Worm (Caenorhabditis elegans) whole organism, mixed stage, embryonic: ENCODE data around the gene srbc-75.

Source experiments
- drap-1 ChIP-seq: fragments of 200-800 bp; sonication (Bioruptor generic); optimal IDR thresholded peaks from 3 replicates; lab custom pipeline; 2018; ENCODE audit warnings: mild to moderate bottlenecking, missing genetic modification characterization, missing compliant biosample characterization
- elt-1 ChIP-seq: sonication (generic microtip); optimal IDR thresholded peaks from 2 replicates; lab custom pipeline; 2017; ENCODE audit warnings: missing genetic modification characterization, mild to moderate bottlenecking, missing compliant biosample characterization, antibody characterized with exemption, moderate library complexity, borderline replicate concordance; ENCODE audit not compliant: insufficient read depth
- elt-3 ChIP-seq: fragments of 150-350 bp; optimal IDR thresholded peaks from 2 replicates; lab custom pipeline; 2014; ENCODE audit warnings: missing biosample characterization, missing genetic modification characterization
- ham-2 ChIP-seq: fragments of 200-800 bp; sonication (Bioruptor generic); optimal IDR thresholded peaks from 2 replicates; lab custom pipeline; 2018; ENCODE audit warnings: mild to moderate bottlenecking, missing genetic modification characterization, missing compliant biosample characterization
- lin-13 ChIP-seq: fragments of 150-350 bp; optimal IDR thresholded peaks from 2 replicates; lab custom pipeline; 2014; ENCODE audit warnings: missing biosample characterization, missing genetic modification characterization
- mab-5 ChIP-seq: fragments of 150-350 bp; optimal IDR thresholded peaks from 2 replicates; lab custom pipeline; 2014; ENCODE audit warnings: missing biosample characterization, missing genetic modification characterization
- nhr-12 ChIP-seq: fragments of 150-350 bp; optimal IDR thresholded peaks from 2 replicates; lab custom pipeline; 2014; ENCODE audit warnings: missing biosample characterization, missing genetic modification characterization
- nhr-2 ChIP-seq: fragments of 150-350 bp; optimal IDR thresholded peaks from 2 replicates; lab custom pipeline; 2014; ENCODE audit warnings: missing biosample characterization, missing genetic modification characterization
- nhr-237 ChIP-seq: fragments of 150-350 bp; optimal IDR thresholded peaks from 2 replicates; lab custom pipeline; 2014; ENCODE audit warnings: missing biosample characterization, missing genetic modification characterization
- nhr-28 ChIP-seq: fragments of 150-350 bp; optimal IDR thresholded peaks from 2 replicates; lab custom pipeline; 2014; ENCODE audit warnings: missing biosample characterization, missing genetic modification characterization
- unc-62 ChIP-seq: fragments of 150-350 bp; optimal IDR thresholded peaks from 2 replicates; lab custom pipeline; 2014; ENCODE audit warnings: missing biosample characterization, missing genetic modification reagents, missing genetic modification characterization
- ztf-11 ChIP-seq: fragments of 150-350 bp; optimal IDR thresholded peaks from 2 replicates; lab custom pipeline; 2014; ENCODE audit warnings: missing biosample characterization, missing genetic modification characterization

- no peak for TF ChIP-seq nhr-2 (tag; lab: Kevin White, UChicago)
- TF ChIP-seq nhr-237: no peak
- no peak for TF ChIP-seq unc-62
- no peak for TF ChIP-seq lin-13 (tag; lab: Kevin White, UChicago)
- no peak for TF ChIP-seq nhr-12
- TF ChIP-seq mab-5 (tag; lab: Kevin White, UChicago): no peak
- TF ChIP-seq elt-1 (tag; lab: Kevin White, UChicago): no peak
- TF ChIP-seq ztf-11 (tag; lab: Kevin White, UChicago): no peak
- no peak for TF ChIP-seq elt-3
- TF ChIP-seq drap-1 (GFP tag; lab: Kevin White, UChicago): no peak
- no peak for TF ChIP-seq ham-2 (GFP tag; lab: Kevin White, UChicago)
- TF ChIP-seq nhr-28 (tag; lab: Kevin White, UChicago): no peak
Observed at ce11 chrV:15274757-15275156, 21.1 kb downstream of the srbc-75 start, which contains the start of gene srw-16.
